Worm (Caenorhabditis elegans): ENCODE data around the gene rmd-2.

Gene rmd-2

DNA sequence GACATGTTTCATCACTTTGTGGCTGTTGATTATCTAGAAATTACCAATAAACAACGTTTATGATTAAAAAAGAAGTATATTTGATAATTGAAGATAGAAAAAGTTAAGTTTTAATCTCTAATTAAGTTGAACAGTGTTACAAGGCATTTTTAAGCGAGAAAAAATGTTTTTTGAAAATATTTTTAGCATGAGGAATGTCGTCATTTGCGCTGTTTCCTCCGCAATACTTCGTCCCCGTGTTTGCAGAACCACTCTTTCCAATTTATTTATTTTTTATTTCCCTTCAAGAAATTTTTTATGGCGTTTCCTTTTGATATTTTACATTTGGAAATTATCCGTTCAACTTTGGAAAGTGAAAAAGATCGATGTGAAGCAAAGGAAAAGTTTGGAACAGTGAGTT, 5.5 kb upstream of the rmd-2 start, which contains the start of the genes rde-1 and trpp-6:
TSS of gene rde-1 (minus strand) at position 33 of the 400 bp plus-strand sequence.
TSS of gene trpp-6 (plus strand) at position 286 of the 400 bp plus-strand sequence.
- TF ChIP-seq efl-1 (optimal IDR thresholded peaks at IDR 0.05) (peak in 1 of 2 experiments; percentile 45), efl-1 (GFP tag; optimal IDR thresholded peaks at IDR 0.05 in 1 of 2) (peak in 1 of 2 experiments; percentile 21), lin-35 (GFP tag; optimal IDR thresholded peaks at IDR 0.05) (peak in 1 of 2 experiments; percentile 11), lin-15B (tag; optimal IDR thresholded peaks at IDR 0.05) (no peak), nhr-20 (tag; optimal IDR thresholded peaks at IDR 0.05) (no peak), aha-1 (tag; optimal IDR thresholded peaks at IDR 0.05) (no peak), C04F5.9 (tag; optimal IDR thresholded peaks at IDR 0.05) (no peak), rnt-1 (tag; optimal IDR thresholded peaks at IDR 0.05) (peak; percentile 20), ceh-8 (GFP tag; optimal IDR thresholded peaks at IDR 0.05) (no peak), ceh-63 (GFP tag; optimal IDR thresholded peaks at IDR 0.05) (no peak), pax-3 (tag; optimal IDR thresholded peaks at IDR 0.05) (no peak), mep-1 (tag; optimal IDR thresholded peaks at IDR 0.05) (peak; percentile 35), jun-1 (tag; optimal IDR thresholded peaks at IDR 0.05) (no peak), nhr-47 (tag; optimal IDR thresholded peaks at IDR 0.05) (peak; percentile 28), unc-98 (GFP tag; IDR thresholded peaks at IDR 0.05) (no peak), nhr-19 (GFP tag; conservative IDR thresholded peaks at IDR 0.05) (no peak), efl-3 (GFP tag; optimal IDR thresholded peaks at IDR 0.05) (no peak), irx-1 (tag; optimal IDR thresholded peaks at IDR 0.05) (no peak), isw-1 (GFP tag; IDR thresholded peaks at IDR 0.05) (no peak), egl-27 (tag; optimal IDR thresholded peaks at IDR 0.05) (no peak), fkh-4 (tag; optimal IDR thresholded peaks at IDR 0.05; ENCODE audit: borderline replicate concordance) (no peak), F16B12.6 (tag; optimal IDR thresholded peaks at IDR 0.05) (peak; percentile 82), lsy-2 (tag; optimal IDR thresholded peaks at IDR 0.05) (peak; percentile 6 to 13), dpl-1 (GFP tag; optimal IDR thresholded peaks at IDR 0.05) (peak in 2 of 3 experiments; percentile 15 to 32), nhr-28 (tag; optimal IDR thresholded peaks at IDR 0.05) (no peak), nhr-237 (tag; optimal IDR thresholded peaks at IDR 0.05) (no peak), swsn-7 (tag; optimal IDR thresholded peaks at IDR 0.05) (peak; percentile 4), lin-13 (GFP tag; optimal IDR thresholded peaks at IDR 0.05) (no peak), ztf-11 (tag; optimal IDR thresholded peaks at IDR 0.05) (no peak), snu-23 (GFP tag; optimal IDR thresholded peaks at IDR 0.05) (no peak), nhr-71 (tag; optimal IDR thresholded peaks at IDR 0.05) (peak; percentile 7), vab-15 (tag; optimal IDR thresholded peaks at IDR 0.05) (no peak), tlp-1 (tag; optimal IDR thresholded peaks at IDR 0.05) (no peak), lin-14 (GFP tag; optimal IDR thresholded peaks at IDR 0.05) (no peak), unc-130 (tag; optimal IDR thresholded peaks at IDR 0.05) (no peak), fkh-8 (tag; optimal IDR thresholded peaks at IDR 0.05) (no peak), dsc-1 (tag; optimal IDR thresholded peaks at IDR 0.05) (no peak)

- TF ChIP-seq efl-1 (optimal IDR thresholded peaks at IDR 0.05) (no peak), efl-1 (GFP tag; optimal IDR thresholded peaks at IDR 0.05 in 1 of 2) (peak in 1 of 2 experiments; percentile 15), aly-2 (tag; optimal IDR thresholded peaks at IDR 0.05) (no peak)
These were observed 1.6 kb upstream of the rmd-2 start, which contains the start of gene C27H6.8 for ce11 chrV:9987688-9988087. Gene C27H6.8, minus strand, starts transcription at chrV:9987788.

ce11 chrV:9985227-9985864, 731 bp downstream of the rmd-2 start:
- TF ChIP-seq lsy-2 (tag; optimal IDR thresholded peaks at IDR 0.05) (peak in 1 of 2 experiments; percentile 11), lin-14 (GFP tag; optimal IDR thresholded peaks at IDR 0.05) (peak; percentile 52), rnt-1 (tag; optimal IDR thresholded peaks at IDR 0.05) (peak; percentile 27), nhr-71 (tag; optimal IDR thresholded peaks at IDR 0.05) (peak; percentile 46), unc-62 (GFP tag; optimal IDR thresholded peaks at IDR 0.05) (no peak), fkh-10 (GFP tag; optimal IDR thresholded peaks at IDR 0.05) (no peak), dsc-1 (tag; optimal IDR thresholded peaks at IDR 0.05) (peak; percentile 41)
